Worm (Caenorhabditis elegans): ENCODE results near the gene lgc-29.

The lgc-29 gene

DNA sequence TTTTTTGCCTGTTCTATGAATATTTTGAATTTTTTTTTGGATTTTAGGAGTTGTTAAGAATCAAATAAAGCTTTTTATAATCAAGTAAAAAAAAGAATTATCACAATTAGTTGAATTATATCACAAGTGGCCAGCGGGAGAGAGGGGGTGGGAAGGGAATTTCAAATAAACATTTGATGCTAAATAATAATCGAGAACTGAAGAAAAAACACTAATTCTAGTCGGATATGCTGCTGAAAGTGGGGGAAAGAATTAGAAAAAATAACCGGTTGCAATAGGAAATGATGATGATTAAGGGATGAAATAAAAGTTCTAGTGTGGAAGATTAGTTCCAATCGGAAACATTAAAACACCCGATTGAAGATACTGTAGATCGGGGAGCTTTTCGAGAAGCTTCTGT lies 42.5 kb downstream of the lgc-29 start:
- TF ChIP-seq nhr-25 (tag; optimal IDR thresholded peaks at IDR 0.05): no peak
- no peak for TF ChIP-seq nhr-11 (tag; optimal IDR thresholded peaks at IDR 0.05)
- TF ChIP-seq mab-5 (tag; optimal IDR thresholded peaks at IDR 0.05): no peak
- TF ChIP-seq ceh-16 (tag; optimal IDR thresholded peaks at IDR 0.05): no peak
- TF ChIP-seq elt-3 (tag; optimal IDR thresholded peaks at IDR 0.05): no peak
- TF ChIP-seq unc-62 (GFP tag; optimal IDR thresholded peaks at IDR 0.05): no peak
- no peak for TF ChIP-seq unc-55 (GFP tag; optimal IDR thresholded peaks at IDR 0.05)
- no peak for TF ChIP-seq nhr-6 (tag; optimal IDR thresholded peaks at IDR 0.05)
- TF ChIP-seq sma-3 (GFP tag; optimal IDR thresholded peaks at IDR 0.05): no peak
- no peak for TF ChIP-seq sma-9 (GFP tag; optimal IDR thresholded peaks at IDR 0.05)
- TF ChIP-seq sma-9 (tag; optimal IDR thresholded peaks at IDR 0.05): no peak
- no peak for TF ChIP-seq ama-1 (optimal IDR thresholded peaks at IDR 0.05)

ce11 chrV:4181727-4182126 lies 42.9 kb downstream of the lgc-29 start:
- TF ChIP-seq Y55F3AM.14 (GFP tag; optimal IDR thresholded peaks at IDR 0.05): no peak
- no peak for TF ChIP-seq sem-4 (tag; optimal IDR thresholded peaks at IDR 0.05)
- TF ChIP-seq peb-1 (tag; optimal IDR thresholded peaks at IDR 0.05): no peak
- TF ChIP-seq ztf-4 (tag; optimal IDR thresholded peaks at IDR 0.05): no peak
- TF ChIP-seq blmp-1 (tag; optimal IDR thresholded peaks at IDR 0.05; ENCODE audit: insufficient read depth): no peak
- no peak for TF ChIP-seq alr-1 (tag; optimal IDR thresholded peaks at IDR 0.05)
- no peak for TF ChIP-seq nhr-129 (tag; optimal IDR thresholded peaks at IDR 0.05)
- TF ChIP-seq mdl-1 (tag; optimal IDR thresholded peaks at IDR 0.05): no peak
- TF ChIP-seq F13H6.1 (tag; optimal IDR thresholded peaks at IDR 0.05): no peak
- TF ChIP-seq nhr-77 (tag; optimal IDR thresholded peaks at IDR 0.05): no peak
- TF ChIP-seq nhr-12 (tag; optimal IDR thresholded peaks at IDR 0.05): no peak
- TF ChIP-seq ceh-16 (tag; optimal IDR thresholded peaks at IDR 0.05): no peak
- no peak for TF ChIP-seq nhr-25 (tag; optimal IDR thresholded peaks at IDR 0.05)
- TF ChIP-seq aly-2 (tag; optimal IDR thresholded peaks at IDR 0.05): no peak
- no peak for TF ChIP-seq nhr-6 (tag; optimal IDR thresholded peaks at IDR 0.05)
- no peak for TF ChIP-seq mab-5 (tag; optimal IDR thresholded peaks at IDR 0.05)
- no peak for TF ChIP-seq sma-3 (GFP tag; optimal IDR thresholded peaks at IDR 0.05)
- TF ChIP-seq dmd-4 (tag; optimal IDR thresholded peaks at IDR 0.05): no peak

ce11 chrV:4182546-4182945 lies 43.8 kb downstream of the lgc-29 start:
- no peak for TF ChIP-seq aly-2 (tag; optimal IDR thresholded peaks at IDR 0.05)
- TF ChIP-seq unc-62 (GFP tag; optimal IDR thresholded peaks at IDR 0.05): no peak
- no peak for TF ChIP-seq nhr-129 (tag; optimal IDR thresholded peaks at IDR 0.05)
- TF ChIP-seq sma-3 (GFP tag; optimal IDR thresholded peaks at IDR 0.05): no peak
- no peak for TF ChIP-seq nhr-237 (tag; optimal IDR thresholded peaks at IDR 0.05)
- TF ChIP-seq sem-4 (tag; optimal IDR thresholded peaks at IDR 0.05): no peak
- no peak for TF ChIP-seq blmp-1 (tag; optimal IDR thresholded peaks at IDR 0.05; ENCODE audit: insufficient read depth)
- TF ChIP-seq nhr-12 (tag; optimal IDR thresholded peaks at IDR 0.05): no peak
- TF ChIP-seq sma-9 (GFP tag; optimal IDR thresholded peaks at IDR 0.05): no peak
- TF ChIP-seq sma-9 (tag; optimal IDR thresholded peaks at IDR 0.05): no peak
- TF ChIP-seq Y55F3AM.14 (GFP tag; optimal IDR thresholded peaks at IDR 0.05): no peak
- no peak for TF ChIP-seq lin-11 (tag; optimal IDR thresholded peaks at IDR 0.05)
- TF ChIP-seq egl-27 (tag; optimal IDR thresholded peaks at IDR 0.05): no peak
- TF ChIP-seq elt-3 (tag; optimal IDR thresholded peaks at IDR 0.05): no peak
- TF ChIP-seq mab-5 (tag; optimal IDR thresholded peaks at IDR 0.05): no peak
- no peak for TF ChIP-seq nhr-6 (tag; optimal IDR thresholded peaks at IDR 0.05)
- TF ChIP-seq dmd-4 (tag; optimal IDR thresholded peaks at IDR 0.05): no peak
- TF ChIP-seq mbf-1 (tag; optimal IDR thresholded peaks at IDR 0.05): no peak
- TF ChIP-seq nhr-23 (tag; optimal IDR thresholded peaks at IDR 0.05): no peak

ce11 chrV:4185885-4186284 lies 47.1 kb downstream of the lgc-29 start:
- peak; percentile 5 for TF ChIP-seq fos-1 (tag; optimal IDR thresholded peaks at IDR 0.05)
- no peak for TF ChIP-seq mab-5 (tag; optimal IDR thresholded peaks at IDR 0.05)

DNA sequence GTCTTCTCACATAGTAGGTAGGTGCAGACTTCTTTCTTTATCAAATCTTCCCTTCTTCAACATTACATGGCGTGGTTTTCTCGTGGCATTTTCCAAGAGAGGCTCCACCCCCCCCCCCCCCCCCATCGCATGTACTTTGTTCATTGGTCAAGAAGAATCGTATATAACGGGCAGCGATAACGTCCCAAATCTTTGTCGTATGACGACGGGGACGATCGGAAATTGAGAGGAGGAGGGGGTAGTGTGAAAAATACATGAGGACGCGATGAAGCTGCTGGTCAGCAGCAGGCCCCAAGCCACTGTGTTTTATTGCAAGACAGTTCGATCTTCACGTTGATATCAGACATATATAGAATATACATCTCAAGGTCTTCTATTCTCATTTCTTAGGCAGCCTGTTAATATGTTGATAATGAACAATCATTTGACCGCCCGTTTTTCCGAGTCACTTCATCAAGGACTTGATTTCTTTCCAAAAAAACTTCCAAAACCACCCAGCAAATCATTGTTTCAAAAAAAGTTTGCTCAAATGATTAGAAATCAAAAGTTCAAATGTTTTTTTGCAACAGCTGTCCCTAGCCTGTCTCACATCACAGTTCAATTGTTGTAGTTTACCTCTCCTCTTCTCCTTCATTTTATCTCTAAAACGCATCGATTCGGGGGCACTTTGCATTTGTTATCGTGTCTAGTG lies 47.8 kb downstream of the lgc-29 start:
- TF ChIP-seq F13H6.1 (tag; optimal IDR thresholded peaks at IDR 0.05) (no peak), R02D3.7 (tag; optimal IDR thresholded peaks at IDR 0.05) (no peak), sma-9 (GFP tag; optimal IDR thresholded peaks at IDR 0.05) (peak; percentile 21), sma-9 (tag; optimal IDR thresholded peaks at IDR 0.05) (no peak), blmp-1 (tag; optimal IDR thresholded peaks at IDR 0.05; ENCODE audit: insufficient read depth) (peak; percentile 44), nhr-25 (tag; optimal IDR thresholded peaks at IDR 0.05) (peak; percentile 37), sem-4 (tag; optimal IDR thresholded peaks at IDR 0.05) (no peak), nhr-21 (tag; optimal IDR thresholded peaks at IDR 0.05) (peak; percentile 68), alr-1 (tag; optimal IDR thresholded peaks at IDR 0.05) (no peak), elt-3 (tag; optimal IDR thresholded peaks at IDR 0.05) (no peak), sma-3 (GFP tag; optimal IDR thresholded peaks at IDR 0.05) (peak; percentile 22)
